Worm (Caenorhabditis elegans): Measurements from ENCODE around the gene srx-114.

srx-114 gene

ce11 chrII:5458683-5459410, 25.9 kb upstream of the srx-114 start:
- TF ChIP-seq pha-4 (tag; optimal IDR thresholded peaks at IDR 0.05) = no peak
- TF ChIP-seq blmp-1 (tag; optimal IDR thresholded peaks at IDR 0.05) = peak; percentile 61

- no peak for TF ChIP-seq elt-1 (tag; optimal IDR thresholded peaks at IDR 0.05; ENCODE audit: borderline replicate concordance, insufficient read depth)
- TF ChIP-seq sptf-1 (tag; optimal IDR thresholded peaks at IDR 0.05) = no peak
- TF ChIP-seq zip-8 (tag; optimal IDR thresholded peaks at IDR 0.05) = no peak
- TF ChIP-seq ztf-11 (tag; optimal IDR thresholded peaks at IDR 0.05) = no peak
- TF ChIP-seq mep-1 (tag; optimal IDR thresholded peaks at IDR 0.05) = no peak
- TF ChIP-seq nhr-76 (tag; optimal IDR thresholded peaks at IDR 0.05) = no peak
- no peak for TF ChIP-seq pha-4 (tag; optimal IDR thresholded peaks at IDR 0.05)
- no peak for TF ChIP-seq hlh-1 (tag; optimal IDR thresholded peaks at IDR 0.05)
- TF ChIP-seq mls-2 (tag; optimal IDR thresholded peaks at IDR 0.05) = no peak
- TF ChIP-seq cnd-1 (tag; optimal IDR thresholded peaks at IDR 0.05) = no peak
- no peak for TF ChIP-seq drap-1 (GFP tag; optimal IDR thresholded peaks at IDR 0.05)
- TF ChIP-seq lsy-2 (tag; optimal IDR thresholded peaks at IDR 0.05) = no peak
- no peak for TF ChIP-seq lin-13 (tag; optimal IDR thresholded peaks at IDR 0.05)
- TF ChIP-seq nhr-28 (tag; optimal IDR thresholded peaks at IDR 0.05) = no peak
- no peak for TF ChIP-seq nhr-2 (tag; optimal IDR thresholded peaks at IDR 0.05)
- no peak for TF ChIP-seq lin-32 (GFP tag; optimal IDR thresholded peaks at IDR 0.05)
Measured at ce11 chrII:5455650-5456355, 22.8 kb upstream of the srx-114 start, which contains the start of gene daz-1. Gene daz-1, plus strand, starts transcription at chrII:5456305.

ce11 chrII:5453547-5453946, 20.6 kb upstream of the srx-114 start, which contains the start of gene dhs-5:
Gene dhs-5, plus strand, starts transcription at chrII:5453847.
- TF ChIP-seq unc-39 (tag; optimal IDR thresholded peaks at IDR 0.05) (no peak), bed-3 (GFP tag; optimal IDR thresholded peaks at IDR 0.05) (no peak), sem-2 (GFP tag; optimal IDR thresholded peaks at IDR 0.05) (no peak), ceh-39 (tag; optimal IDR thresholded peaks at IDR 0.05) (no peak), flh-1 (GFP tag; optimal IDR thresholded peaks at IDR 0.05) (no peak), hlh-1 (tag; optimal IDR thresholded peaks at IDR 0.05) (no peak), unc-120 (tag; optimal IDR thresholded peaks at IDR 0.05; ENCODE audit: poor library complexity, severe bottlenecking) (no peak), ceh-43 (GFP tag; optimal IDR thresholded peaks at IDR 0.05) (no peak), pha-4 (tag; optimal IDR thresholded peaks at IDR 0.05) (no peak), elt-3 (tag; optimal IDR thresholded peaks at IDR 0.05) (no peak), zip-8 (tag; optimal IDR thresholded peaks at IDR 0.05) (no peak), mep-1 (tag; optimal IDR thresholded peaks at IDR 0.05) (no peak), blmp-1 (tag; optimal IDR thresholded peaks at IDR 0.05) (no peak), lin-13 (tag; optimal IDR thresholded peaks at IDR 0.05) (no peak), lin-32 (GFP tag; optimal IDR thresholded peaks at IDR 0.05) (no peak), unc-62 (GFP tag; optimal IDR thresholded peaks at IDR 0.05) (no peak), M03D4.4 (tag; optimal IDR thresholded peaks at IDR 0.05) (no peak), cnd-1 (tag; optimal IDR thresholded peaks at IDR 0.05) (no peak)

ce11 chrII:5451278-5451677, 18.3 kb upstream of the srx-114 start:
- no peak for TF ChIP-seq ceh-43 (GFP tag; optimal IDR thresholded peaks at IDR 0.05)
- no peak for TF ChIP-seq nhr-28 (tag; optimal IDR thresholded peaks at IDR 0.05)
- TF ChIP-seq nhr-76 (tag; optimal IDR thresholded peaks at IDR 0.05) = no peak
- TF ChIP-seq nhr-2 (tag; optimal IDR thresholded peaks at IDR 0.05) = no peak

- no peak for TF ChIP-seq sem-2 (GFP tag; optimal IDR thresholded peaks at IDR 0.05)
- no peak for TF ChIP-seq nhr-12 (tag; optimal IDR thresholded peaks at IDR 0.05)
- TF ChIP-seq mep-1 (tag; optimal IDR thresholded peaks at IDR 0.05) = no peak
- no peak for TF ChIP-seq hlh-1 (tag; optimal IDR thresholded peaks at IDR 0.05)
- TF ChIP-seq nhr-2 (tag; optimal IDR thresholded peaks at IDR 0.05) = no peak
- TF ChIP-seq elt-3 (tag; optimal IDR thresholded peaks at IDR 0.05) = no peak
- no peak for TF ChIP-seq nhr-76 (tag; optimal IDR thresholded peaks at IDR 0.05)
- TF ChIP-seq zip-8 (tag; optimal IDR thresholded peaks at IDR 0.05) = no peak
- no peak for TF ChIP-seq unc-39 (tag; optimal IDR thresholded peaks at IDR 0.05)
- TF ChIP-seq blmp-1 (tag; optimal IDR thresholded peaks at IDR 0.05) = no peak
- TF ChIP-seq drap-1 (GFP tag; optimal IDR thresholded peaks at IDR 0.05) = no peak
- TF ChIP-seq unc-62 (GFP tag; optimal IDR thresholded peaks at IDR 0.05) = no peak
Measured at ce11 chrII:5449620-5450019, 16.7 kb upstream of the srx-114 start.
